Fruit fly (Drosophila melanogaster): ENCODE data around the gene CG34179.

dm6 chr2L:6047528-6048160, 862 bp downstream of the CG34179 start, which contains the start of gene IPIP:
- TF ChIP-seq lola (GFP tag; optimal IDR thresholded peaks at IDR 0.05) (no peak), pan (optimal IDR thresholded peaks at IDR 0.05) (no peak), usp (GFP tag; optimal IDR thresholded peaks at IDR 0.05) (no peak), dl (GFP tag; optimal IDR thresholded peaks at IDR 0.05; ENCODE audit: insufficient read depth in 1 of 2, partially characterized antibody in 2 of 2) (no peak)

Measured in whole organism, wandering third instar larva.